Worm (Caenorhabditis elegans) whole organism, midembryonic: ENCODE results near the gene C08F1.12.
"Not testable (repeated sequence)": the region's sequence is repeated elsewhere in the genome, so short reads cannot be mapped to it uniquely, and the experiment has no call there.

Source experiments
- T22C8.4 ChIP-seq: fragments of 200-800 bp; sonication (Bioruptor generic); IDR thresholded peaks from 2 replicates; pipeline ENCODE4 v1.3.6; 2022; ENCODE audit warnings: missing genetic modification characterization, missing compliant biosample characterization
- cog-1 ChIP-seq: sonication (generic microtip); optimal IDR thresholded peaks from 2 replicates; lab custom pipeline; 2016; ENCODE audit warnings: missing genetic modification characterization, missing compliant biosample characterization
- flt-1 ChIP-seq: fragments of 200-800 bp; sonication (Bioruptor generic); IDR thresholded peaks from 2 replicates; pipeline ENCODE4 v1.3.6; 2022; ENCODE audit warnings: missing genetic modification characterization, missing compliant biosample characterization
- klf-2 ChIP-seq: fragments of 200-800 bp; sonication (Bioruptor generic); conservative IDR thresholded peaks from 2 replicates; pipeline ENCODE4 v1.3.6; 2022; ENCODE audit warnings: missing genetic modification reagents, missing genetic modification characterization, missing compliant biosample characterization
- med-1 ChIP-seq: sonication (generic microtip); optimal IDR thresholded peaks from 2 replicates; lab custom pipeline; 2017; ENCODE audit warnings: missing genetic modification characterization, mild to moderate bottlenecking, missing compliant biosample characterization, antibody characterized with exemption, missing genetic modification reagents; ENCODE audit not compliant: insufficient read depth
- ref-1 ChIP-seq: fragments of 200-800 bp; sonication (Bioruptor generic); conservative IDR thresholded peaks from 2 replicates; pipeline ENCODE4 v1.3.6; 2022; ENCODE audit warnings: missing genetic modification reagents, missing genetic modification characterization, missing compliant biosample characterization
- tab-1 ChIP-seq: fragments of 200-800 bp; sonication (Bioruptor generic); IDR thresholded peaks from 2 replicates; pipeline ENCODE4 v1.3.6; 2022; ENCODE audit warnings: missing genetic modification characterization, missing compliant biosample characterization
- ztf-23 ChIP-seq: fragments of 200-800 bp; sonication (Bioruptor generic); IDR thresholded peaks from 2 replicates; pipeline ENCODE4 v1.3.6; 2022; ENCODE audit warnings: missing genetic modification reagents, missing genetic modification characterization, missing compliant biosample characterization
- ztf-29 ChIP-seq: fragments of 200-800 bp; sonication (Bioruptor generic); IDR thresholded peaks from 2 replicates; pipeline ENCODE4 v1.3.6; 2022; ENCODE audit warnings: missing genetic modification reagents, missing genetic modification characterization, missing compliant biosample characterization

Gene C08F1.12

ce11 chrII:1787208-1787607, 19.1 kb downstream of the C08F1.12 start:
- TF ChIP-seq tab-1 (GFP tag; lab: Robert Waterston, UW), result no peak
- TF ChIP-seq med-1 (GFP tag; lab: Kevin White, UChicago), result no peak
- no peak for TF ChIP-seq ref-1 (GFP tag; lab: Robert Waterston, UW)
- no peak for TF ChIP-seq flt-1 (GFP tag; lab: Robert Waterston, UW)

ce11 chrII:1786209-1786608, 20.0 kb downstream of the C08F1.12 start, which contains the start of gene C08F1.10:
TSS of gene C08F1.10 (minus strand) at chrII:1786309.
- TF ChIP-seq tab-1 (GFP tag; lab: Robert Waterston, UW), result no peak
- TF ChIP-seq ref-1 (GFP tag; lab: Robert Waterston, UW), result no peak
- TF ChIP-seq ztf-29 (GFP tag; lab: Robert Waterston, UW), result no peak

ce11 chrII:1784799-1785198, 21.5 kb downstream of the C08F1.12 start, which contains the start of gene C08F1.11:
TSS of gene C08F1.11 (minus strand) at chrII:1784899.
- no peak for TF ChIP-seq cog-1 (tag; lab: Kevin White, UChicago)
- TF ChIP-seq ztf-29 (GFP tag; lab: Robert Waterston, UW), result no peak
- TF ChIP-seq ztf-23 (GFP tag; lab: Robert Waterston, UW), result no peak
- no peak for TF ChIP-seq flt-1 (GFP tag; lab: Robert Waterston, UW)
- no peak for TF ChIP-seq med-1 (GFP tag; lab: Kevin White, UChicago)
- TF ChIP-seq klf-2 (GFP tag; lab: Robert Waterston, UW), result no peak
- TF ChIP-seq tab-1 (GFP tag; lab: Robert Waterston, UW), result no peak
- no peak for TF ChIP-seq T22C8.4 (GFP tag; lab: Robert Waterston, UW)
- TF ChIP-seq ref-1 (GFP tag; lab: Robert Waterston, UW), result no peak

ce11 chrII:1782474-1782873, 23.8 kb downstream of the C08F1.12 start, which contains the start of gene math-4:
TSS of gene math-4 (minus strand) at chrII:1782574.
- TF ChIP-seq klf-2 (GFP tag; lab: Robert Waterston, UW) (no peak), T22C8.4 (GFP tag; lab: Robert Waterston, UW) (no peak), ref-1 (GFP tag; lab: Robert Waterston, UW) (no peak), med-1 (GFP tag; lab: Kevin White, UChicago) (no peak), ztf-29 (GFP tag; lab: Robert Waterston, UW) (no peak), flt-1 (GFP tag; lab: Robert Waterston, UW) (no peak), cog-1 (tag; lab: Kevin White, UChicago) (no peak), ztf-23 (GFP tag; lab: Robert Waterston, UW) (no peak), tab-1 (GFP tag; lab: Robert Waterston, UW) (no peak)

- not testable (repeated sequence) for TF ChIP-seq ztf-23, ref-1, T22C8.4 (GFP tag; lab: Robert Waterston, UW)
Measured at ce11 chrII:1775234-1775633, 31.0 kb downstream of the C08F1.12 start, which contains the start of gene F36H5.14. TSS of gene F36H5.14 (plus strand) at chrII:1775534.

ce11 chrII:1771785-1772184, 34.5 kb downstream of the C08F1.12 start, which contains the start of gene math-3:
TSS of gene math-3 (plus strand) at chrII:1772085.
- no peak for TF ChIP-seq med-1 (GFP tag; lab: Kevin White, UChicago)
- TF ChIP-seq flt-1 (GFP tag; lab: Robert Waterston, UW), result no peak
- TF ChIP-seq tab-1 (GFP tag; lab: Robert Waterston, UW), result no peak
- no peak for TF ChIP-seq ztf-29 (GFP tag; lab: Robert Waterston, UW)
- TF ChIP-seq cog-1 (tag; lab: Kevin White, UChicago), result no peak
- no peak for TF ChIP-seq ref-1 (GFP tag; lab: Robert Waterston, UW)
- no peak for TF ChIP-seq T22C8.4 (GFP tag; lab: Robert Waterston, UW)
- TF ChIP-seq klf-2 (GFP tag; lab: Robert Waterston, UW), result no peak
- TF ChIP-seq ztf-23 (GFP tag; lab: Robert Waterston, UW), result no peak

- not testable (repeated sequence) for TF ChIP-seq ztf-23, flt-1, tab-1 (GFP tag; lab: Robert Waterston, UW)
Measured at ce11 chrII:1771347-1771746, 34.9 kb downstream of the C08F1.12 start, which contains the start of gene math-26. TSS of gene math-26 (plus strand) at chrII:1771647.

- no peak for TF ChIP-seq ztf-23 (GFP tag; lab: Robert Waterston, UW)
- no peak for TF ChIP-seq ztf-29 (GFP tag; lab: Robert Waterston, UW)
- TF ChIP-seq cog-1 (tag; lab: Kevin White, UChicago), result no peak
- no peak for TF ChIP-seq klf-2 (GFP tag; lab: Robert Waterston, UW)
- TF ChIP-seq T22C8.4 (GFP tag; lab: Robert Waterston, UW), result no peak
- no peak for TF ChIP-seq med-1 (GFP tag; lab: Kevin White, UChicago)
- no peak for TF ChIP-seq tab-1 (GFP tag; lab: Robert Waterston, UW)
- no peak for TF ChIP-seq ref-1 (GFP tag; lab: Robert Waterston, UW)
- TF ChIP-seq flt-1 (GFP tag; lab: Robert Waterston, UW), result no peak
Measured at ce11 chrII:1766715-1767114, 39.5 kb downstream of the C08F1.12 start.

ce11 chrII:1763072-1763471, 43.2 kb downstream of the C08F1.12 start, which contains the start of gene math-28:
TSS of gene math-28 (plus strand) at chrII:1763372.
- no peak for TF ChIP-seq med-1 (GFP tag; lab: Kevin White, UChicago)
- no peak for TF ChIP-seq ztf-23 (GFP tag; lab: Robert Waterston, UW)
- no peak for TF ChIP-seq klf-2 (GFP tag; lab: Robert Waterston, UW)
- TF ChIP-seq flt-1 (GFP tag; lab: Robert Waterston, UW), result no peak
- no peak for TF ChIP-seq ztf-29 (GFP tag; lab: Robert Waterston, UW)
- TF ChIP-seq tab-1 (GFP tag; lab: Robert Waterston, UW), result no peak
